Fruit fly (Drosophila melanogaster): ENCODE measurements around the gene CG4511.
A peak's percentile ranks its signal among the peaks of the same experiment; 100 is the strongest.

The CG4511 gene

dm6 chr3R:10872148-10872783, 18.0 kb downstream of the CG4511 start, which contains the start of gene Fdh (continued):
- TF ChIP-seq CG4328 (GFP tag; optimal IDR thresholded peaks at IDR 0.05) (peak; percentile 51), TFAM (GFP tag; optimal IDR thresholded peaks at IDR 0.05) (no peak), slou (GFP tag; optimal IDR thresholded peaks at IDR 0.05) (peak; percentile 5), lmd (GFP tag; IDR thresholded peaks at IDR 0.05) (peak; percentile 32; the same call in 1 of the 2 replicates), pnt (GFP tag; optimal IDR thresholded peaks at IDR 0.05) (no peak), Hmr (GFP tag; optimal IDR thresholded peaks at IDR 0.05) (peak; percentile 64), wdn (GFP tag; IDR thresholded peaks at IDR 0.05) (no peak), CG11504 (tag; optimal IDR thresholded peaks at IDR 0.05) (peak; percentile 68), Hr51 (GFP tag; optimal IDR thresholded peaks at IDR 0.05) (peak in 1 of 2 experiments; percentile 68), CG6854 (GFP tag; optimal IDR thresholded peaks at IDR 0.05) (no peak), gcm2 (GFP tag; optimal IDR thresholded peaks at IDR 0.05) (no peak), jigr1 (GFP tag; IDR thresholded peaks at IDR 0.05) (no peak), slp2 (GFP tag; optimal IDR thresholded peaks at IDR 0.05) (peak; percentile 8), CG2875 (GFP tag; optimal IDR thresholded peaks at IDR 0.05) (no peak), Mrtf (GFP tag; IDR thresholded peaks at IDR 0.05) (0 out of 3 replicates have a peak, but pooled peaks have one; percentile 41), ind (GFP tag; optimal IDR thresholded peaks at IDR 0.05) (peak; percentile 35), jing (GFP tag; optimal IDR thresholded peaks at IDR 0.05) (no peak), Xbp1 (GFP tag; optimal IDR thresholded peaks at IDR 0.05) (peak; percentile 73), peb (GFP tag; IDR thresholded peaks at IDR 0.05) (no peak), Nf-YA (GFP tag; IDR thresholded peaks at IDR 0.05) (no peak), sima (GFP tag; optimal IDR thresholded peaks at IDR 0.05) (no peak), exex (tag; optimal IDR thresholded peaks at IDR 0.05) (peak; percentile 40), CG11085 (GFP tag; IDR thresholded peaks at IDR 0.05) (no peak), CoRest (tag; optimal IDR thresholded peaks at IDR 0.05) (peak; percentile 84), kay (GFP tag; optimal IDR thresholded peaks at IDR 0.05) (no peak), CG11696 (GFP tag; IDR thresholded peaks at IDR 0.05) (no peak), Spps (tag; optimal IDR thresholded peaks at IDR 0.05) (peak; percentile 69), tgo (GFP tag; IDR thresholded peaks at IDR 0.05) (peak; percentile 41; the same call in 2 of the 3 replicates), CG6175 (GFP tag; IDR thresholded peaks at IDR 0.05) (no peak), fd102C (GFP tag; optimal IDR thresholded peaks at IDR 0.05) (no peak), fd3F (GFP tag; optimal IDR thresholded peaks at IDR 0.05) (peak; percentile 26), Abd-B (GFP tag; optimal IDR thresholded peaks at IDR 0.05) (no peak), Drgx (GFP tag; IDR thresholded peaks at IDR 0.05) (0 out of 2 replicates have a peak, but pooled peaks have one; percentile 30), Pdp1 (GFP tag; optimal IDR thresholded peaks at IDR 0.05) (peak in 1 of 2 experiments; percentile 16), lola (GFP tag; optimal IDR thresholded peaks at IDR 0.05) (peak in 1 of 3 experiments; percentile 81), Kr (GFP tag; optimal IDR thresholded peaks at IDR 0.05) (no peak), CG43689 (GFP tag; IDR thresholded peaks at IDR 0.05) (no peak), Dip3 (GFP tag; optimal IDR thresholded peaks at IDR 0.05) (peak; percentile 37), Fer2 (tag; optimal IDR thresholded peaks at IDR 0.05) (peak; percentile 32), sisA (GFP tag; IDR thresholded peaks at IDR 0.05) (no peak), CTCF (GFP tag; optimal IDR thresholded peaks at IDR 0.05) (no peak), bbx (GFP tag; IDR thresholded peaks at IDR 0.05; ENCODE audit: partially characterized antibody) (no peak), Dip2 (GFP tag; IDR thresholded peaks at IDR 0.05) (no peak), org-1 (GFP tag; optimal IDR thresholded peaks at IDR 0.05) (peak; percentile 8), CG8388 (GFP tag; optimal IDR thresholded peaks at IDR 0.05) (peak; percentile 61), dmrt11E (tag; optimal IDR thresholded peaks at IDR 0.05) (peak; percentile 79), aop (GFP tag; IDR thresholded peaks at IDR 0.05) (no peak), Atf3 (GFP tag; optimal IDR thresholded peaks at IDR 0.05) (no peak), Scr (GFP tag; IDR thresholded peaks at IDR 0.05; ENCODE audit: partially characterized antibody) (no peak), toy (GFP tag; IDR thresholded peaks at IDR 0.05) (no peak)

Data from whole organism, embryonic.